Fruit fly (Drosophila melanogaster): Measurements from ENCODE around the gene Tm2.

Tm2 gene

DNA sequence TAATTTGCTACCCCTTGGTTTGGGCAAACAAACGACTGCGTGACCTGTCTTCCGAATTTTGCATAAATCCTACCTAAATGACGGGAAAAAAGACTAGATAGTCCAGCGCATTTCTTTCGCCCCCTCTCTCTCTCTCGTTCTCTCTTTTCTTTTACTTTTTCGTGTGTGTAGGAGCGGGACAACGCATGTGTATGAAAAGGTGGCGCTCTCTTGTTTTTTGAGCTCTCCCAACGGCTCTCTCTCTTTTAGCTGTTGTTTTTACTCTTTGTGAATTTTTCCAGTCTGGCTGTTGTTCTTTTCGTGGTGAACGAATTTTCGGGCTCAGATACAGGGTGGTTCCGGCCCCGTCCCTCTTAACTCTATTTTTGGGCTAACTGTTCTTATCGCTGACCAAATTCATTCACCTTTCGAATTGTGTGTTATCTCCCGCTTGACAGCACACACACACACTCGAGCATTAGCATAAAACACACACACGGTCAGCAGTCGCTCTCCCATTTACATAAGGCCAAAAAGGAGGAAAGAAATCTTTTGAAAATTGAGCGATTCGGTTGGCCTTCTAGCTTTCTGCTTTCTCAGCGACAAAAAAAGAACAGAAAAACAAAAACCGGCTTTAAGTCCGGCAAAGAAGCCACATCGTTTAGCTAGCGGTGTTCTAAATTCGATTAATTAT lies 18.3 kb upstream of the Tm2 start (continued):
- TF ChIP-seq CG31365 (tag; optimal IDR thresholded peaks at IDR 0.05) (no peak), bsh (GFP tag; optimal IDR thresholded peaks at IDR 0.05) (peak in 1 of 2 experiments; percentile 31), NfI (GFP tag; optimal IDR thresholded peaks at IDR 0.05) (no peak), Kr (GFP tag; optimal IDR thresholded peaks at IDR 0.05) (peak; percentile 20), cg (GFP tag; optimal IDR thresholded peaks at IDR 0.05) (peak; percentile 61), Hr39 (optimal IDR thresholded peaks at IDR 0.05) (no peak), CG11398 (GFP tag; optimal IDR thresholded peaks at IDR 0.05) (no peak), zfh1 (GFP tag; IDR thresholded peaks at IDR 0.05) (no peak), yki (optimal IDR thresholded peaks at IDR 0.05) (peak; percentile 71), Hmr (GFP tag; optimal IDR thresholded peaks at IDR 0.05) (peak; percentile 23), CG7839 (tag; optimal IDR thresholded peaks at IDR 0.05) (no peak), pros (GFP tag; optimal IDR thresholded peaks at IDR 0.05) (peak; percentile 91), tna (GFP tag; IDR thresholded peaks at IDR 0.05; ENCODE audit: partially characterized antibody) (no peak), CG3163 (GFP tag; optimal IDR thresholded peaks at IDR 0.05) (peak; percentile 93), gsb-n (tag; optimal IDR thresholded peaks at IDR 0.05) (no peak), E2f1 (GFP tag; IDR thresholded peaks at IDR 0.05) (no peak), CG18599 (GFP tag; optimal IDR thresholded peaks at IDR 0.05) (peak; percentile 44), exex (tag; optimal IDR thresholded peaks at IDR 0.05) (peak; percentile 10), gt (GFP tag; IDR thresholded peaks at IDR 0.05) (no peak), mirr (GFP tag; optimal IDR thresholded peaks at IDR 0.05) (peak; percentile 16), HmgZ (tag; optimal IDR thresholded peaks at IDR 0.05) (peak; percentile 59), NC2α (GFP tag; optimal IDR thresholded peaks at IDR 0.05) (no peak), Trl (optimal IDR thresholded peaks at IDR 0.05) (peak; percentile 98 to 99), Trl (GFP tag; optimal IDR thresholded peaks at IDR 0.05) (peak; percentile 42), gem (tag; optimal IDR thresholded peaks at IDR 0.05) (no peak), sug (tag; optimal IDR thresholded peaks at IDR 0.05) (peak; percentile 33), CG8478 (optimal IDR thresholded peaks at IDR 0.05) (peak; percentile 7), Med (GFP tag) (peak; percentile 12), pzg (GFP tag; optimal IDR thresholded peaks at IDR 0.05) (no peak), CG13296 (GFP tag; optimal IDR thresholded peaks at IDR 0.05) (peak; percentile 28), CG1832 (GFP tag; optimal IDR thresholded peaks at IDR 0.05) (peak; percentile 89), CG17568 (GFP tag; optimal IDR thresholded peaks at IDR 0.05) (peak; percentile 27), ro (GFP tag; IDR thresholded peaks at IDR 0.05) (no peak), Camta (GFP tag; optimal IDR thresholded peaks at IDR 0.05) (no peak), crc (GFP tag; optimal IDR thresholded peaks at IDR 0.05) (no peak), nom (GFP tag; optimal IDR thresholded peaks at IDR 0.05) (peak; percentile 52), Fer1 (GFP tag; optimal IDR thresholded peaks at IDR 0.05) (peak; percentile 2), nerfin-1 (tag; optimal IDR thresholded peaks at IDR 0.05) (no peak), fd102C (GFP tag; optimal IDR thresholded peaks at IDR 0.05) (no peak), CG34376 (GFP tag; optimal IDR thresholded peaks at IDR 0.05) (peak; percentile 38), Elba2 (GFP tag; optimal IDR thresholded peaks at IDR 0.05) (peak; percentile 37), salm (tag; optimal IDR thresholded peaks at IDR 0.05) (peak; percentile 10), Adf1 (GFP tag; IDR thresholded peaks at IDR 0.05) (no peak), BEAF-32 (GFP tag; optimal IDR thresholded peaks at IDR 0.05) (no peak)
